Fruit fly (Drosophila melanogaster): ENCODE measurements around the gene Ir10a.

Ir10a gene

dm6 chrX:11338047-11338747, 27.2 kb upstream of the Ir10a start (continued):
- TF ChIP-seq toy (GFP tag; IDR thresholded peaks at IDR 0.05) (no peak), kay (GFP tag; optimal IDR thresholded peaks at IDR 0.05) (peak; percentile 58), onecut (GFP tag; IDR thresholded peaks at IDR 0.05) (peak; percentile 89), Atf6 (GFP tag; IDR thresholded peaks at IDR 0.05) (peak; percentile 72), Adf1 (GFP tag; IDR thresholded peaks at IDR 0.05) (no peak), abd-A (tag; optimal IDR thresholded peaks at IDR 0.05) (no peak), Hand (GFP tag; optimal IDR thresholded peaks at IDR 0.05) (peak; percentile 45), CG14014 (GFP tag; IDR thresholded peaks at IDR 0.05) (peak; percentile 68; the same call in 1 of the 2 replicates), Doc2 (GFP tag; IDR thresholded peaks at IDR 0.05) (no peak), trem (tag; optimal IDR thresholded peaks at IDR 0.05) (peak; percentile 18), ind (GFP tag; optimal IDR thresholded peaks at IDR 0.05) (peak; percentile 68), GATAe (GFP tag; conservative IDR thresholded peaks at IDR 0.05) (no peak), CG11247 (GFP tag; IDR thresholded peaks at IDR 0.05) (peak; percentile 6; the same call in 1 of the 2 replicates), slbo (GFP tag; IDR thresholded peaks at IDR 0.05) (peak; percentile 54), Rfx (GFP tag; IDR thresholded peaks at IDR 0.05) (peak; percentile 62; the same call in 1 of the 2 replicates), cwo (GFP tag; optimal IDR thresholded peaks at IDR 0.05) (peak; percentile 64), CG1832 (GFP tag; optimal IDR thresholded peaks at IDR 0.05) (no peak), Vsx1 (GFP tag; optimal IDR thresholded peaks at IDR 0.05) (no peak), CG6813 (GFP tag; optimal IDR thresholded peaks at IDR 0.05) (peak; percentile 66), Hey (tag; optimal IDR thresholded peaks at IDR 0.05) (no peak), CG9817 (tag; optimal IDR thresholded peaks at IDR 0.05) (peak; percentile 57), ttk (GFP tag; IDR thresholded peaks at IDR 0.05) (0 out of 2 replicates have a peak, but pooled peaks have one; percentile 38), CG12744 (GFP tag; optimal IDR thresholded peaks at IDR 0.05) (peak; percentile 23), az2 (GFP tag; optimal IDR thresholded peaks at IDR 0.05) (peak; percentile 69), sc (optimal IDR thresholded peaks at IDR 0.05) (no peak), sc (GFP tag; optimal IDR thresholded peaks at IDR 0.05) (peak; percentile 51), eyg (GFP tag; optimal IDR thresholded peaks at IDR 0.05) (peak; percentile 54), CG31365 (tag; optimal IDR thresholded peaks at IDR 0.05) (no peak), trh (GFP tag; optimal IDR thresholded peaks at IDR 0.05) (peak; percentile 53), vnd (GFP tag; IDR thresholded peaks at IDR 0.05; ENCODE audit: partially characterized antibody) (no peak), cad (GFP tag; optimal IDR thresholded peaks at IDR 0.05) (no peak), HmgZ (tag; optimal IDR thresholded peaks at IDR 0.05) (peak; percentile 45), CG34376 (GFP tag; optimal IDR thresholded peaks at IDR 0.05) (peak; percentile 17), CG3407 (GFP tag; optimal IDR thresholded peaks at IDR 0.05) (peak; percentile 42), CG6254 (GFP tag; optimal IDR thresholded peaks at IDR 0.05) (peak; percentile 56), HLH4C (GFP tag; IDR thresholded peaks at IDR 0.05; ENCODE audit: partially characterized antibody) (no peak), sd (tag; optimal IDR thresholded peaks at IDR 0.05) (no peak), Lim3 (GFP tag; IDR thresholded peaks at IDR 0.05) (no peak), Ravus (GFP tag; IDR thresholded peaks at IDR 0.05) (no peak), rib (GFP tag; IDR thresholded peaks at IDR 0.05) (no peak), CG10274 (GFP tag; optimal IDR thresholded peaks at IDR 0.05) (peak; percentile 15), lmd (GFP tag; IDR thresholded peaks at IDR 0.05) (peak; percentile 65), CoRest (tag; optimal IDR thresholded peaks at IDR 0.05) (peak; percentile 86), Camta (GFP tag; optimal IDR thresholded peaks at IDR 0.05) (peak; percentile 55), lbe (GFP tag; optimal IDR thresholded peaks at IDR 0.05) (no peak), CG2129 (GFP tag; IDR thresholded peaks at IDR 0.05; ENCODE audit: partially characterized antibody) (no peak), da (GFP tag; optimal IDR thresholded peaks at IDR 0.05) (no peak), YL-1 (GFP tag; optimal IDR thresholded peaks at IDR 0.05) (no peak), jigr1 (GFP tag; IDR thresholded peaks at IDR 0.05) (no peak), knrl (GFP tag; IDR thresholded peaks at IDR 0.05; ENCODE audit: partially characterized antibody) (no peak)
